Worm (Caenorhabditis elegans) whole organism, L3 larva: Measurements from ENCODE around the gene ZK512.2.
A peak's percentile ranks its signal among the peaks of the same experiment; 100 is the strongest.

Experiments
- R02D3.7 ChIP-seq: fragments of 150-350 bp; optimal IDR thresholded peaks from 2 replicates; lab custom pipeline; 2014; ENCODE audit warnings: missing biosample characterization, missing genetic modification characterization
- aly-2 ChIP-seq: fragments of 150-350 bp; optimal IDR thresholded peaks from 2 replicates; lab custom pipeline; 2014; ENCODE audit warnings: missing biosample characterization, missing genetic modification characterization
- ama-1 ChIP-seq: fragments of 150-350 bp; optimal IDR thresholded peaks from 2 replicates; lab custom pipeline; 2018
- ceh-16 ChIP-seq: sonication (generic microtip); optimal IDR thresholded peaks from 2 replicates; lab custom pipeline; 2017; ENCODE audit warnings: missing biosample characterization, missing genetic modification characterization
- ceh-28 ChIP-seq: fragments of 150-350 bp; optimal IDR thresholded peaks from 2 replicates; lab custom pipeline; 2014; ENCODE audit warnings: missing biosample characterization, missing genetic modification reagents, missing genetic modification characterization
- ceh-82 ChIP-seq: fragments of 150-350 bp; optimal IDR thresholded peaks from 2 replicates; lab custom pipeline; 2014; ENCODE audit warnings: missing biosample characterization, missing genetic modification characterization
- egl-27 ChIP-seq: sonication (generic microtip); optimal IDR thresholded peaks from 4 replicates; lab custom pipeline; 2017; ENCODE audit warnings: missing biosample characterization, missing genetic modification reagents, missing genetic modification characterization
- egl-5 ChIP-seq: fragments of 150-350 bp; optimal IDR thresholded peaks from 2 replicates; lab custom pipeline; 2017; ENCODE audit warnings: missing biosample characterization, missing genetic modification reagents, missing genetic modification characterization, inconsistent platforms
- elt-1 ChIP-seq: fragments of 150-350 bp; optimal IDR thresholded peaks from 2 replicates; lab custom pipeline; 2014; ENCODE audit warnings: missing biosample characterization, missing genetic modification characterization
- elt-3 ChIP-seq, 3 experiments: fragments of 150-350 bp in 1 of 3; sonication (generic microtip) in 2 of 3; optimal IDR thresholded peaks; 2 replicates in 2 of 3; 4 replicates in 1 of 3; lab custom pipeline; 2014 to 2017; ENCODE audit warnings: missing biosample characterization in 3 of 3, missing genetic modification characterization in 3 of 3
- fkh-10 ChIP-seq: sonication (generic microtip); optimal IDR thresholded peaks from 2 replicates; lab custom pipeline; 2017; ENCODE audit warnings: missing biosample characterization, missing genetic modification reagents, missing genetic modification characterization
- fkh-2 ChIP-seq: fragments of 150-350 bp; optimal IDR thresholded peaks from 2 replicates; lab custom pipeline; 2014; ENCODE audit warnings: missing biosample characterization, missing genetic modification reagents, missing genetic modification characterization
- fos-1 ChIP-seq: fragments of 150-350 bp; optimal IDR thresholded peaks from 2 replicates; lab custom pipeline; 2014; ENCODE audit warnings: missing biosample characterization, missing genetic modification characterization
- hmg-11 ChIP-seq: sonication (generic microtip); optimal IDR thresholded peaks from 2 replicates; lab custom pipeline; 2016; ENCODE audit warnings: missing genetic modification characterization, missing compliant biosample characterization
- lin-15B ChIP-seq: fragments of 150-350 bp; optimal IDR thresholded peaks from 2 replicates; lab custom pipeline; 2014; ENCODE audit warnings: missing biosample characterization, missing genetic modification characterization
- lin-39 ChIP-seq: fragments of 150-350 bp; optimal IDR thresholded peaks from 2 replicates; lab custom pipeline; 2018; ENCODE audit warnings: missing biosample characterization, missing genetic modification reagents, missing genetic modification characterization
- mml-1 ChIP-seq: fragments of 150-350 bp; sonication (generic microtip); optimal IDR thresholded peaks from 3 replicates; lab custom pipeline; 2014; ENCODE audit warnings: missing biosample characterization, missing genetic modification characterization
- nhr-11 ChIP-seq: fragments of 150-350 bp; optimal IDR thresholded peaks from 2 replicates; lab custom pipeline; 2014; ENCODE audit warnings: missing biosample characterization, missing genetic modification characterization
- nhr-12 ChIP-seq: fragments of 150-350 bp; optimal IDR thresholded peaks from 2 replicates; lab custom pipeline; 2014; ENCODE audit warnings: missing biosample characterization, missing genetic modification characterization
- nhr-23 ChIP-seq: fragments of 150-350 bp; optimal IDR thresholded peaks from 2 replicates; lab custom pipeline; 2014; ENCODE audit warnings: missing biosample characterization, missing genetic modification reagents, missing genetic modification characterization
- nhr-237 ChIP-seq: fragments of 150-350 bp; optimal IDR thresholded peaks from 2 replicates; lab custom pipeline; 2014; ENCODE audit warnings: missing biosample characterization, missing genetic modification characterization
- nhr-25 ChIP-seq: sonication (generic microtip); optimal IDR thresholded peaks from 2 replicates; lab custom pipeline; 2017; ENCODE audit warnings: missing biosample characterization, missing genetic modification characterization
- nhr-28 ChIP-seq: fragments of 150-350 bp; optimal IDR thresholded peaks from 2 replicates; lab custom pipeline; 2014; ENCODE audit warnings: missing biosample characterization, missing genetic modification characterization
- nhr-43 ChIP-seq: sonication (generic microtip); optimal IDR thresholded peaks from 2 replicates; lab custom pipeline; 2016; ENCODE audit warnings: mild to moderate bottlenecking, missing genetic modification characterization, missing compliant biosample characterization; ENCODE audit not compliant: poor library complexity, severe bottlenecking
- nhr-67 ChIP-seq: fragments of 150-350 bp; optimal IDR thresholded peaks from 2 replicates; lab custom pipeline; 2014; ENCODE audit warnings: missing biosample characterization, missing genetic modification characterization
- nhr-77 ChIP-seq: fragments of 150-350 bp; optimal IDR thresholded peaks from 2 replicates; lab custom pipeline; 2014; ENCODE audit warnings: missing biosample characterization, missing genetic modification characterization
- pha-4 ChIP-seq: fragments of 150-350 bp; optimal IDR thresholded peaks from 2 replicates; lab custom pipeline; 2014; ENCODE audit warnings: missing biosample characterization, missing genetic modification reagents, missing genetic modification characterization
- snpc-4 ChIP-seq: fragments of 150-350 bp; optimal IDR thresholded peaks from 2 replicates; lab custom pipeline; 2014; ENCODE audit warnings: missing biosample characterization, missing genetic modification characterization
- tbx-2 ChIP-seq: sonication (generic microtip); optimal IDR thresholded peaks from 2 replicates; lab custom pipeline; 2016; ENCODE audit warnings: mild to moderate bottlenecking, missing genetic modification characterization, missing compliant biosample characterization
- unc-39 ChIP-seq: sonication (generic microtip); optimal IDR thresholded peaks from 4 replicates; lab custom pipeline; 2017; ENCODE audit warnings: missing biosample characterization, missing genetic modification characterization
- unc-62 ChIP-seq: fragments of 150-350 bp; sonication (generic microtip); optimal IDR thresholded peaks from 4 replicates; lab custom pipeline; 2014; ENCODE audit warnings: missing biosample characterization, missing genetic modification reagents, missing genetic modification characterization
- zag-1 ChIP-seq: fragments of 150-350 bp; optimal IDR thresholded peaks from 2 replicates; lab custom pipeline; 2014; ENCODE audit warnings: missing biosample characterization, missing genetic modification characterization
- ztf-11 ChIP-seq: fragments of 150-350 bp; optimal IDR thresholded peaks from 2 replicates; lab custom pipeline; 2014; ENCODE audit warnings: missing biosample characterization, missing genetic modification characterization

ZK512.2 gene

DNA sequence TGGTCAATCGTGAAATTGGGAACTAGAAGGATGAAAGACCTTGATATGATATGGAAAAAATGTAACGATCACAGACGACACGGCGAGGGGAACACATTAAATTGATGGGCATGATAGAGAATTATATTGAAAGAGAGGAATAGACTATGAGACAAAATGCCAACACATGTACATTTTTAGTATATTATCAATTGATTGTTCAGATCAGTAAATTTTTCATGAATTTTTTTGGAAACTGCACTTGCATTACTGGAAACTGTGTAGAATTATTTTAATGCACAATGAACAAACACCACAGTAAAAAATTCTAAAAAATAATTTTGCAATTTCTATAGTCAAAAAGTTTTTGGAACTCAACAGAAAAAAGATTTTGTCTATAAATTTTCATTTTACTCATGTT, 28.6 kb upstream of the ZK512.2 start:
- TF ChIP-seq nhr-67 (tag; lab: Kevin White, UChicago), result no peak
- TF ChIP-seq ztf-11 (tag; lab: Kevin White, UChicago), result no peak
- TF ChIP-seq nhr-23 (tag; lab: Kevin White, UChicago), result no peak
- TF ChIP-seq egl-5 (tag; lab: Kevin White, UChicago), result peak; percentile 2
- TF ChIP-seq elt-3 (tag; optimal IDR thresholded peaks at IDR 0.05; lab: Kevin White, UChicago), result peak in 1 of 3 experiments; percentile 27
- TF ChIP-seq hmg-11 (tag; lab: Kevin White, UChicago), result no peak

DNA sequence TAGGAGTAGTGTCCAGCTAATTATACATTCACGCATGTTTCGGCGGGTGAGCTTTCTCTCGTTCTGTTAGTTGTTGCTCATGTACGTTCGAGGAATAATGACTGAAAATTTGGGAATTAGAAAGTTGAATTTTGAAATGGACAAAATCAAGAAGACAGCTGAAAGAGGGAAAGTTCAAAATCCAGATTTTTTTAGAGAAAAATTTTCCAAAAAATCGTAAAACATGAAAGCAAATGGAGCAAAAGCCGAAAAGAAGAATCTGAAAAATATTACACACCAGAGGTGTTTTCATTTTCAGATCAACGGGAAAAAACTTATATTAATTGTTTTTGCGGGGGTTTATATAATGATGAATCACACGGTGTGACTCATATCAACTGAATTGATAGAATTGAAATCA, 28.1 kb upstream of the ZK512.2 start, which contains the start of gene ina-1:
Gene ina-1 (minus strand): TSS at position 101 of the 400 bp plus-strand sequence.
- no peak for TF ChIP-seq ceh-82 (tag; lab: Kevin White, UChicago)
- no peak for TF ChIP-seq fkh-10 (GFP tag; lab: Kevin White, UChicago)
- TF ChIP-seq egl-27 (tag; lab: Kevin White, UChicago), result no peak
- TF ChIP-seq nhr-77 (tag; lab: Kevin White, UChicago), result no peak
- TF ChIP-seq tbx-2, result no peak
- no peak for TF ChIP-seq unc-62 (GFP tag; lab: Kevin White, UChicago)
- TF ChIP-seq fkh-2 (tag; lab: Kevin White, UChicago), result no peak
- no peak for TF ChIP-seq pha-4 (tag; lab: Kevin White, UChicago)

DNA sequence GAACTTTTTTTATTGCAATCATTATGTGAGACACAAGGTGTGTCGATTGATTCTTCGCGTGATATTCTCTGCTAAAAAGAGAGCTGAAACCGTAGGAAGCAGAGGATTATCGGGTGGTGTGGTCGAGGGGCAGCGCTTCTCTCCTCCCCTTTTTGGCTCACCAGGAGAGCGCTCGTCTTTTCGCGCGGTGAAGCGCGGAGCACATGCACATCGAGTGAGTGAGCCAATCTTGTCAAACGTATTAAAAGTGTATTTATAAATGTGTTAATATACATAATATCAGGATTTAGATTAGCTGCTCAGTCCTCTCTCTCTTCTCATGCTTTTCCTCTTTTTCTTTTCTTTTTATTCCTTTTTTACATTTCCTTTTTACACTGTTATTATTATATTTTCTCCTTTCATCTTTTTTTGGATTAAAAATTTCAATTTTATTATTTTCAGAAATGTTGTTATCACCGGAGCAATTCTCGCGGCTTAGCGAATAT, 18.1 kb upstream of the ZK512.2 start, which contains the start of gene dgk-3:
Gene dgk-3 (plus strand): TSS at position 435 of the 485 bp plus-strand sequence.
- no peak for TF ChIP-seq fos-1
- TF ChIP-seq fkh-2 (tag; lab: Kevin White, UChicago), result no peak
- no peak for TF ChIP-seq nhr-23 (tag; lab: Kevin White, UChicago)
- TF ChIP-seq egl-5 (tag; lab: Kevin White, UChicago), result no peak
- no peak for TF ChIP-seq elt-1 (tag; lab: Kevin White, UChicago)
- TF ChIP-seq elt-3 (tag; optimal IDR thresholded peaks at IDR 0.05; lab: Kevin White, UChicago), result no peak
- no peak for TF ChIP-seq nhr-12 (tag; lab: Kevin White, UChicago)
- TF ChIP-seq lin-15B (tag; lab: Kevin White, UChicago), result no peak
- TF ChIP-seq ceh-16 (tag; lab: Kevin White, UChicago), result no peak
- TF ChIP-seq ama-1 (lab: Kevin White, UChicago), result no peak

DNA sequence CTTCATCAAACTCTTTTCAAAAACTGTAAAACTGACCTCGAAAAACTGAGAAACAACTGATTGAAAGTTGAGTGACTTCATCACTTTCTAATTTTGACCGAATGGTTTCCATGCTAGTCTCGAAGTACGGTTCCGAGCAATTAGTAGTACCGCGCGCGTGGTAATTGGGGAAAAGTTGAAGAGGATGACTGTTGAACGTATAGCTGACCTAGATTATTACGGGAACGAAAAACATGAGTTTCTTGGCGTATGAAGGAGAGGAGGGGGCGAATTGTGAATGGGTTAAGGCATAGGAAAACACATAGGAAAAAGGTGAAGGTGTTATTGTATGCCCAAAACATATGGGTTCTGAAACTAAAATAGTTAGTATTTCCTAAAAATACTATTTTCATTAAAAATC, 17.0 kb upstream of the ZK512.2 start, which contains the start of gene ptr-9:
Gene ptr-9 (minus strand): TSS at position 101 of the 400 bp plus-strand sequence.
- TF ChIP-seq nhr-237 (tag; lab: Kevin White, UChicago) (no peak), nhr-67 (tag; lab: Kevin White, UChicago) (no peak), nhr-43 (tag; lab: Kevin White, UChicago) (no peak), nhr-11 (tag; lab: Kevin White, UChicago) (no peak), lin-39 (tag; lab: Kevin White, UChicago) (no peak), aly-2 (tag; lab: Kevin White, UChicago) (no peak), unc-62 (GFP tag; lab: Kevin White, UChicago) (no peak), R02D3.7 (tag; lab: Kevin White, UChicago) (no peak), unc-39 (no peak), egl-5 (tag; lab: Kevin White, UChicago) (no peak), ceh-28 (tag; lab: Kevin White, UChicago) (no peak), snpc-4 (tag; lab: Kevin White, UChicago) (no peak), zag-1 (tag; lab: Kevin White, UChicago) (no peak), fkh-10 (GFP tag; lab: Kevin White, UChicago) (no peak), nhr-28 (tag; lab: Kevin White, UChicago) (no peak), nhr-23 (tag; lab: Kevin White, UChicago) (no peak), egl-27 (tag; lab: Kevin White, UChicago) (no peak), nhr-25 (no peak), nhr-77 (tag; lab: Kevin White, UChicago) (no peak), mml-1 (tag; lab: Kevin White, UChicago) (no peak)

DNA sequence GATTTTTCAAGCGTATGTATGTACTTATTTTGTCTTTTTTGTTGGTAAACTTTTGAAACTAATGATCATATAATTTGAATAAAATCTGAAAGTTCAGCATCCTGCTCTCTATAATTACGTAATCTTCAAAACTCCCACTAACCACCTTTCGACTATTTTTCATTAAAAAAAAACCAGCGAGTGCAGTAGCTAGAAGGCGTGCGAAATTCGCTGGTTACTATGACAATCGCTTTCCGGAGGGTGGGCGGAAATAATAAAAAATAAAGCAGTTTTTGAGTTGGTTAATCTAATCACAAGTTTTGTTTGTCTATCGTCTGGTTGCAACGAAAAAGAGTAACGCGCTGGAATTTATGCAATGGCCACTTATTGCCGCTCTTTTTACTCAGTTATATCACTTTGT, 10.2 kb upstream of the ZK512.2 start, which contains the start of gene irld-34:
Gene irld-34 (plus strand): TSS at position 301 of the 400 bp plus-strand sequence.
- no peak for TF ChIP-seq elt-1 (tag; lab: Kevin White, UChicago)
